Worm (Caenorhabditis elegans): Measurements from ENCODE around the gene cca-1.

ce11 chrX:7880848-7881247, 5.1 kb upstream of the cca-1 start, which contains the start of gene C39D10.8:
- TF ChIP-seq egl-27 (tag; optimal IDR thresholded peaks at IDR 0.05): no peak
- no peak for TF ChIP-seq jun-1 (tag; optimal IDR thresholded peaks at IDR 0.05)
- TF ChIP-seq unc-62 (GFP tag; optimal IDR thresholded peaks at IDR 0.05): no peak
- no peak for TF ChIP-seq nhr-23 (tag; optimal IDR thresholded peaks at IDR 0.05)
- TF ChIP-seq ama-1 (optimal IDR thresholded peaks at IDR 0.05): no peak
- no peak for TF ChIP-seq zag-1 (tag; optimal IDR thresholded peaks at IDR 0.05)
- no peak for TF ChIP-seq ceh-9 (tag; optimal IDR thresholded peaks at IDR 0.05)
- no peak for TF ChIP-seq pha-4 (tag; optimal IDR thresholded peaks at IDR 0.05)
- TF ChIP-seq pqm-1 (tag; optimal IDR thresholded peaks at IDR 0.05): no peak
